Fruit fly (Drosophila melanogaster): ENCODE results near the gene Aplip1.

Aplip1 gene

dm6 chr3L:1151691-1152090, 44.4 kb upstream of the Aplip1 start (continued):
- TF ChIP-seq jumu (GFP tag; optimal IDR thresholded peaks at IDR 0.05) (no peak), vfl (GFP tag; optimal IDR thresholded peaks at IDR 0.05) (no peak), bigmax (GFP tag; optimal IDR thresholded peaks at IDR 0.05) (no peak), CG1024 (GFP tag; IDR thresholded peaks at IDR 0.05) (no peak), CG2129 (GFP tag; IDR thresholded peaks at IDR 0.05; ENCODE audit: partially characterized antibody) (no peak), cas (GFP tag; IDR thresholded peaks at IDR 0.05) (no peak), CG16815 (GFP tag; optimal IDR thresholded peaks at IDR 0.05) (peak; percentile 8), Dref (GFP tag; IDR thresholded peaks at IDR 0.05) (no peak), Jarid2 (GFP tag; optimal IDR thresholded peaks at IDR 0.05) (peak; percentile 5), ab (GFP tag; optimal IDR thresholded peaks at IDR 0.05) (no peak), CG7987 (GFP tag; optimal IDR thresholded peaks at IDR 0.05) (no peak), kah (GFP tag; optimal IDR thresholded peaks at IDR 0.05) (no peak), CG3995 (GFP tag; optimal IDR thresholded peaks at IDR 0.05) (no peak), Awh (GFP tag; IDR thresholded peaks at IDR 0.05) (no peak), nerfin-1 (tag; optimal IDR thresholded peaks at IDR 0.05) (no peak), CG16863 (GFP tag; optimal IDR thresholded peaks at IDR 0.05) (no peak), Blimp-1 (GFP tag; optimal IDR thresholded peaks at IDR 0.05) (peak; percentile 38), CG11085 (GFP tag; IDR thresholded peaks at IDR 0.05) (0 out of 2 replicates have a peak, but pooled peaks have one; percentile 55), abd-A (tag; optimal IDR thresholded peaks at IDR 0.05) (no peak), stwl (tag; optimal IDR thresholded peaks at IDR 0.05) (no peak), CG11398 (GFP tag; optimal IDR thresholded peaks at IDR 0.05) (no peak), CG34376 (GFP tag; optimal IDR thresholded peaks at IDR 0.05) (no peak), CG14710 (tag; optimal IDR thresholded peaks at IDR 0.05) (peak; percentile 6), stc (GFP tag; IDR thresholded peaks at IDR 0.05) (peak; percentile 65), sens-2 (GFP tag; IDR thresholded peaks at IDR 0.05) (no peak), hb (GFP tag; IDR thresholded peaks at IDR 0.05; ENCODE audit: partially characterized antibody) (no peak), gce (GFP tag; IDR thresholded peaks at IDR 0.05) (no peak), danr (GFP tag; IDR thresholded peaks at IDR 0.05) (no peak), PHDP (tag; optimal IDR thresholded peaks at IDR 0.05) (peak; percentile 55), zen (tag; optimal IDR thresholded peaks at IDR 0.05) (peak; percentile 20), h (optimal IDR thresholded peaks at IDR 0.05) (no peak), CG18764 (GFP tag; optimal IDR thresholded peaks at IDR 0.05) (no peak), CG6765 (GFP tag; optimal IDR thresholded peaks at IDR 0.05) (no peak), CG7745 (tag; optimal IDR thresholded peaks at IDR 0.05) (no peak), CG3726 (GFP tag; IDR thresholded peaks at IDR 0.05) (0 out of 3 replicates have a peak, but pooled peaks have one; percentile 22), CG7271 (tag; optimal IDR thresholded peaks at IDR 0.05) (no peak), CG14667 (GFP tag; IDR thresholded peaks at IDR 0.05) (0 out of 2 replicates have a peak, but pooled peaks have one; percentile 13), CG17361 (GFP tag; IDR thresholded peaks at IDR 0.05) (0 out of 3 replicates have a peak, but pooled peaks have one; percentile 15), Xrp1 (GFP tag; IDR thresholded peaks at IDR 0.05) (peak; percentile 45; the same call in 1 of the 2 replicates), CG1647 (GFP tag; optimal IDR thresholded peaks at IDR 0.05) (no peak), CG12391 (tag; optimal IDR thresholded peaks at IDR 0.05) (peak; percentile 38), dimm (GFP tag; IDR thresholded peaks at IDR 0.05) (no peak), CG13624 (GFP tag; optimal IDR thresholded peaks at IDR 0.05) (no peak), CG8765 (GFP tag; IDR thresholded peaks at IDR 0.05) (no peak), pum (GFP tag; optimal IDR thresholded peaks at IDR 0.05) (no peak), wor (GFP tag; IDR thresholded peaks at IDR 0.05) (no peak), aop (GFP tag; IDR thresholded peaks at IDR 0.05) (no peak), Dip2 (GFP tag; IDR thresholded peaks at IDR 0.05) (no peak), Drgx (GFP tag; IDR thresholded peaks at IDR 0.05) (no peak), ftz-f1 (GFP tag; optimal IDR thresholded peaks at IDR 0.05) (no peak), CG2116 (GFP tag; optimal IDR thresholded peaks at IDR 0.05) (no peak), kni (GFP tag; optimal IDR thresholded peaks at IDR 0.05) (no peak)

Data from whole organism, embryonic.